Worm (Caenorhabditis elegans): Measurements from ENCODE around the gene bus-1.

Gene bus-1

DNA sequence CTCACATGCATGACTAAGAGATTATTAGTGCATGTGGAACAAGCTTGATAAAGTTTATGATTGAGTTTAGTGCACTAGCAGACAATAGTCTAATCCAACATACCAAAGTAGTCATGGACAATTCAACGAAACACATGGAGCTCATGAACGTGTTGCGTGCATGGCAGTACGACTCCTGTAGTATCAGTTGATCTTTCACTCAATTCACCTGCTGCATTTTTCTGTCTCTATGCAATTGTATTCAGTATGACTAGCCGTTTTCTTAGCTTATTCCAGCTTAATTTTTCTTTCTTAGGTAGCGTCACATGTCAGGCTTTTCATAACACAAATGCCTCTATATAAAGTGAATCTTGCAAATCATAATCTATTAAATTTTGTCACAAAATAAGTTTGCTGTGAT is 21.3 kb downstream of the bus-1 start, which contains the start of gene srx-1:
TSS of gene srx-1 (plus strand) at position 382 of the 400 bp plus-strand sequence.
- TF ChIP-seq him-1 (tag; optimal IDR thresholded peaks at IDR 0.05) (no peak), W03F9.2 (tag; optimal IDR thresholded peaks at IDR 0.05) (no peak), dao-5 (tag; optimal IDR thresholded peaks at IDR 0.05) (no peak)

DNA sequence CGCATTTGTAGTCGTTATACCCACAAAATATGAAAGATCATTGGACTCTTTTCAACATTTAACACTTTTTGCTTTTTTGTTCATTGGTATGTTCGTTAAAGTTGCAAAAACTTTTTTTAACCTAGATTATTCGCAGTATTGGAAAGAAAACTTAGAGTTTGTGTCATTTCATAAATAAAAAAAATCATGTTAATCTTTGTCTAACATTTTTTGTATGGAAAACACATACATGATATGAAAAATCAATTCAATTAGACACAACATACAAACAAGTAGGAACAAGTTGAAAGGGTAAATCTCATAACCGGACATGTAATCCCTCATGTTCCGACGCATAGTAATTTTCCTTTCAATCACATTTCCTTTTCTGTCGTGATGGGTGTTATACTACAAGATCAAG is 23.4 kb downstream of the bus-1 start, which contains the start of gene F59E11.2:
TSS of gene F59E11.2 (plus strand) at position 301 of the 400 bp plus-strand sequence.
- TF ChIP-seq W03F9.2 (tag; optimal IDR thresholded peaks at IDR 0.05) (no peak), dao-5 (tag; optimal IDR thresholded peaks at IDR 0.05) (no peak), him-1 (tag; optimal IDR thresholded peaks at IDR 0.05) (no peak)

DNA sequence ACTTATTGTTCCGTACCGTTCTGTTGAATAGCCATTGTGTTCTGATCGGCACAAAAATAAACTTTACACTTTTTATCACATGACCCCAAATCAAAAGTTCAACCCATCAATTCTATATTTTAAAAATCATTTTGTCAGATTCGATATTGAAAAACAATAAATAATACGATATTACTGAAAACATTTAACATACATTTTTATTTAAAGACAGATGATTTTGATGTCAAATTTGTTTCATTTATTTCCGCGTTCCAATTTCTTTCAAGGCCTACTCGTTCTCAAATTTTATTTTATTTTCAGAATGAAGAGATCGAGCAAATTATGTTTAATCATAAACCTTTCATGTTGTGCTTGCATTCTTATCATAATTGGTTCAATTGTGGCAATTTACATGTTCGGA is 29.8 kb downstream of the bus-1 start, which contains the start of gene F59E11.5:
TSS of gene F59E11.5 (plus strand) at position 301 of the 400 bp plus-strand sequence.
- TF ChIP-seq dao-5 (tag; optimal IDR thresholded peaks at IDR 0.05) (no peak), him-1 (tag; optimal IDR thresholded peaks at IDR 0.05) (no peak), W03F9.2 (tag; optimal IDR thresholded peaks at IDR 0.05) (no peak)

DNA sequence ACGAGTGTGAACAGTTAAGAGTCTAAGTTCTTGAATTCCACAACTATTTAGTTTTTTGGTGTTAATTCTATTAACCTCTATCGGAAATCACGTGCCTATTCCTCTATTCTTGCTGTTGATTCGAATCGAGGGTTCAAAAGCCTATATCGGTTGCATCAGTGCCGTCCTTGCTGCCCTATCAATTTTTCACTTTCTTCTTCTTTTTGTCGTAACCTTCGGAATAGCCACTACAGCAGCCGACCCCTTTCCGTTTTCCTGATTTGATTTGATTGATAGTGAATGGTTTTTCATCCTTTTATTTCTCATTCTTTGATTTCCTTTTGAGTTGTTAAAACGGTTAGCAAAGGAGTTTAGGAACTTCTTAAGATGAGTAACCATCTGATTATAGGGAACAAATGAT is 30.3 kb downstream of the bus-1 start:
- TF ChIP-seq W03F9.2 (tag; optimal IDR thresholded peaks at IDR 0.05) = no peak
- TF ChIP-seq dao-5 (tag; optimal IDR thresholded peaks at IDR 0.05) = no peak
- TF ChIP-seq him-1 (tag; optimal IDR thresholded peaks at IDR 0.05) = no peak

DNA sequence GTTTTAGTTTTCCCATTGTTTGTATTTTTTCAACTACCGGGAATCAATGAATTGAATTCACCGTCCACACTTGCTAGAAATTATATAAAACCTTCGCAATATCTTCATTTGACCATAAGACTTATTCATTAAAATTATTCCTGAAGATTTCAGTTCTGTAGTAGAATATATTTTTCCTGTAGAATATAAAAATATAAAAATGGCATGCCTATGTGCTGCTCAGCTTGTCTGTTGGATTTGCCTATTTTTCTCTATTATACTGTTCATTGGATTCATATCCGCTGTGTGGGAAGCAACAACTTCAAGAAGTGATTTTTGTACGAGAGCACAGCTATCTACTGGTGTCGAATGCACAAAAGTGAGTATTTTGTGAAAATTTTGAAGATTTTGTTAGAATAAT is 32.9 kb downstream of the bus-1 start, which contains the start of gene F59E11.6:
TSS of gene F59E11.6 (plus strand) at position 111 of the 400 bp plus-strand sequence.
- TF ChIP-seq W03F9.2 (tag; optimal IDR thresholded peaks at IDR 0.05) = no peak
- no peak for TF ChIP-seq dao-5 (tag; optimal IDR thresholded peaks at IDR 0.05)
- TF ChIP-seq him-1 (tag; optimal IDR thresholded peaks at IDR 0.05) = no peak

DNA sequence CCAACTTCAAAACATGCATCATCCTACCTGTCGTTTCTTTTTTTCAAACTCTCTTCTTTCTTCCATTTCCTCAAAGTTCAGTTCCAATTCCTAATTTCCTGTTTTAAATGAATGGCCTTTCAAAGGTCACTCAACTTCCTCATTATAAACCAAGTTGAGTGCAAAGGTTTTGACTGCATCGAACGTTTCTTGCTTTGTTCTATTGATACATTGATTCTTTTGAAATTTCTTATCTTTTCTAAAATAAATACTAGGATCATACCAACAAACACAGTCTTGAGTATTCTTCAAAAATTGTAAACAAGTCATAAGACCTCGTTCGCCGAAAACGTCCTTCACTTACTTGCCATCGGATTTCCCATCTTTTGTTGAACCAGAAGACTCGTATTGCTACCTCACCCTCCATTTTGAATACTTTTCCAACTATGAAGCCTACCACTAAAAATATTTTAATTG is 34.4 kb downstream of the bus-1 start, which contains the start of gene F59E11.7:
TSS of gene F59E11.7 (plus strand) at position 51 of the 456 bp plus-strand sequence.
- TF ChIP-seq dao-5 (tag; optimal IDR thresholded peaks at IDR 0.05) (no peak), W03F9.2 (tag; optimal IDR thresholded peaks at IDR 0.05) (no peak), him-1 (tag; optimal IDR thresholded peaks at IDR 0.05) (no peak)

DNA sequence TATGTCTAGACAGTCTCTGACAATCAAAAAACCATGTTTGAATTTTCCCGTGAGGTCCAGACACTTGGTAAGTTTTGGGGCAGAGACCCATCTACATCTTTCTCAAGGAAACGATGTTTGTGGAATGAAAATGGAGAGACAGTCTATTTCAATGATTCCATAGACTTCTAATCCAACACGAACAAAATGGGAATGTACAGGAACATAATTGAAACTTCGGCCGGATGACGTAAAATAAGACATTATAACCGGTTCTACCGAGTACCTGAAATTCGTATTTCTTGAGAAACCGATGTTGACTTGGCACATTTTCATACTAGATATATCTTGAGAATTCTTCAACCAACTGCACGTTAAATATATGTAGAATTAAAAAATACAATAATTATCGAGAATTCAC is 36.5 kb downstream of the bus-1 start, which contains the start of gene str-87:
TSS of gene str-87 (minus strand) at position 101 of the 400 bp plus-strand sequence.
- TF ChIP-seq W03F9.2 (tag; optimal IDR thresholded peaks at IDR 0.05) = no peak

DNA sequence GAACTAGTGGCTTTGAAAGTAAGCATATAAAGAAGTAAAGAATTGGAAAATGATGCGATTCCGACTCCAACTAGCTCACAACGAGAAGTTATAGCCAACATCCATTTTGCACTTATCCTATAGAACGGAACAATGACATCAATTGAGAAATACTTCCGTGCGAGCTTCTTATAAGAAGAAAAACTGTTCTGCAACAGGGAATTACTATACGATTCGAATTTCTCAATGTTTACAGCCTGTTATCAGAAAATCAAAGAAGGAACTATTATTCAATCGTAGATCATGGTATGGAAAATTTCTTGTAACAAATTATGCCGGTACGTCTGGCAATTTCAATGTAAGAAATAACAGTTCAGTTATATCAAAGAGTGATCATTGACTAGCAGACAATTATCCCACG is 38.9 kb downstream of the bus-1 start, which contains the start of gene str-85:
TSS of gene str-85 (minus strand) at position 101 of the 400 bp plus-strand sequence.
- TF ChIP-seq W03F9.2 (tag; optimal IDR thresholded peaks at IDR 0.05) (no peak), dao-5 (tag; optimal IDR thresholded peaks at IDR 0.05) (no peak)

DNA sequence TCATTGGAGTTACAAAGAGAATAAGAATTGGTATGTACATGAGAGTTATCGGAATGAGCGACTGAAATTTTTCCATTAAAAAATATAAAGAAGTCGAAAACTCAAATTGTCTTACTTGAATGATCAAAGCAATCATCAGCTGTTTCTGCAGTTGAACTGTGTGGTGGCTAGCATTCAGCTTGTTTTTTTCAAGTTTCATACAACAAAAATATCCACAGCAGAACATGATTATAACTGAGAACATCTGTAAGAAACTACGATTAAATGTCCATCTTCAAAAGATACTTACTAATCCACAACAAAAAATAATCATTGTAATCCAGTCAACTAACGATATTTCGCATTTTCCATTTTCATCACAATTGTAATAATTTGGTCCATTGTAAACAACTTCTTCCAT is 39.8 kb downstream of the bus-1 start:
- TF ChIP-seq W03F9.2 (tag; optimal IDR thresholded peaks at IDR 0.05) (no peak), him-1 (tag; optimal IDR thresholded peaks at IDR 0.05) (no peak), dao-5 (tag; optimal IDR thresholded peaks at IDR 0.05) (no peak)

DNA sequence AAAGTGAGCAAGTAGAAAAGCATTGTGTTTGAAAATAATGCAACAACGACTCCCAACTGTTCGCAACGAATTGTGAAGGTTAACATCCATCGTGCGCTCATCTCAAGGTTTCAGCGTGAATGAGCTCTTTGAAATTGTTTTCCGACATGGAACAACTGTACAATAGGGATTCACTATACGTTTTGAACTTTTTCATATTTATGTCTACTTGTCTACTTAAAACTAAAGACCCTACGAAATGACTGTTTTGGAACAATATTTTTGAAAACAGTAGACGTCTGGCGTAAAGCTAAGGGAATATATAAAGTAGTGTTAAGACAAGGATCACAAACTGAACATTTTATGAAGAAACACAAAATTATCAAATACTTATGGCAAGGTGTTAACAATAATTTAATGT is 41.0 kb downstream of the bus-1 start, which contains the start of gene str-86:
TSS of gene str-86 (minus strand) at position 101 of the 400 bp plus-strand sequence.
- TF ChIP-seq him-1 (tag; optimal IDR thresholded peaks at IDR 0.05) (no peak), W03F9.2 (tag; optimal IDR thresholded peaks at IDR 0.05) (no peak), dao-5 (tag; optimal IDR thresholded peaks at IDR 0.05) (no peak)

DNA sequence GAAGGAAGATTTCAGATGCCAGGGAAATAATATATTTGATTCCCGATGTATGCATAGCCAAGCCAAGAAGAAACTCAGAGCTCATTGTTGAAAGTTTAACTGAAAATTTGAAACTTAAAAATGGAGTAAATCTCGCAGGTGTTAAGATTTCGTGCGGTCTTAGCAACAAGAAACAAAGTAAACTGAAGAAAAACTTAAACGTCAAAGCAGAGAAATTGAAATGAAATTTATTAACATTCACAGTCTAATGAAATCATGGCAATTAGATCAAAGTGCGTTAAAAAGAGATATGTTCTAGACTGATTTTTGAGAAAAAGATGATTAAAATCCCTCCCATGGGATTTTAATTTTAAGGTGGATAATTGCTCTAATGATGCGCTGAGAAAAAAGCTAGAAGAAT is 43.8 kb downstream of the bus-1 start, which contains the start of gene str-84:
TSS of gene str-84 (minus strand) at position 101 of the 400 bp plus-strand sequence.
- no peak for TF ChIP-seq W03F9.2 (tag; optimal IDR thresholded peaks at IDR 0.05)
- TF ChIP-seq dao-5 (tag; optimal IDR thresholded peaks at IDR 0.05) = no peak
- TF ChIP-seq him-1 (tag; optimal IDR thresholded peaks at IDR 0.05) = no peak

DNA sequence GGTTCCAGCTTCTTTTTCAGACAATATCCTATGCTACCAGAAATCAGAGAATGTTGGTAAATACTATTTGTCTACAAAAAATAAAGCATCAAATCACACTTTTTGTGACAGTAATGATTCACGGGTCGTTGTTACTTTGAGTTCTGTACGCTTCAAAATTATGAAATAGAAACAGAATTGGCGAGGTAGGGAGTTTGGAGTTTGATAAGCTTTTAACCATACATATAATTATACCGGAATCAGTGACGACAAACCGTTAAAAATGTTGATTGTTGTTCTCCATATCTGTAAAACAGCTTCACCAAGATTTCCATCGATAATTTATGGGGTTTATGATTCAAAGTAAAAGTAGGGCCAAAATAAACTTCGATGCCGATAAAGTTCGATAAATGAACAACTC is 46.7 kb downstream of the bus-1 start:
- TF ChIP-seq dao-5 (tag; optimal IDR thresholded peaks at IDR 0.05) = no peak
- TF ChIP-seq him-1 (tag; optimal IDR thresholded peaks at IDR 0.05) = no peak
- TF ChIP-seq W03F9.2 (tag; optimal IDR thresholded peaks at IDR 0.05) = no peak

DNA sequence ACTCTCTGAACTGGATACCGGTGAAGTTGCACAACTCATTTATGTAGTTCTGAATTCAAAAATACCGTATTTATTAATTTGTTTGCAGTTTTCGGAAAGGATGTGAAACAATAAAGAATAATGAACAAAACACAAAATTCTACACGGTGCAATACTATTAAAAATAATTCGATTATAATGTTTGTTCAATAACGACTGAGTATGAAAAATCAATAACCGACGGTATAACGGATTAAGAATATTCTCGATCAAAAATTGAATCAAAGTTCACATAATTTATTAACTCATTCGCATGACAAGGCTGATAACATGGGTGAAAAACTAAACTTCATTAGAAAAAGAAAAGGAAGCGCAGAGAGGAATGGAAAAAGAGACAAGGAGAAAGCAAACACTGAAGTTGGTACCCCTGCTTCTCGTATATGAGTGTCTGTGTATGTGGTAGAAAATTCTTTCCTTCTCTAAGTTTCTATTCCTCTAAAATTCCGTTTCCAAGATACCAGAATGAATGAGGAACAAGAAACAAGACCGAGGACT is 49.7 kb downstream of the bus-1 start, which contains the start of gene nhr-143:
TSS of gene nhr-143 (minus strand) at position 51 of the 534 bp plus-strand sequence.
- TF ChIP-seq dao-5 (tag; optimal IDR thresholded peaks at IDR 0.05) (no peak), him-1 (tag; optimal IDR thresholded peaks at IDR 0.05) (no peak), W03F9.2 (tag; optimal IDR thresholded peaks at IDR 0.05) (no peak)

Data from whole organism, L4/young adult.